Fruit fly (Drosophila melanogaster) whole organism, prepupa: Measurements from ENCODE around the gene mus301.

Source experiments
- Lpt ChIP-seq: fragments of 200-800 bp; sonication (Bioruptor generic); optimal IDR thresholded peaks from 3 replicates; lab custom pipeline; 2016; ENCODE audit warnings: missing biosample characterization, missing genetic modification characterization
- eg ChIP-seq: fragments of 200-800 bp; sonication (Bioruptor generic); IDR thresholded peaks from 3 replicates; pipeline ENCODE4 v1.3.6; 2022; ENCODE audit warnings: missing biosample characterization, missing genetic modification characterization
- fkh ChIP-seq: fragments of 200-800 bp; sonication (Bioruptor generic); optimal IDR thresholded peaks from 3 replicates; lab custom pipeline; 2017; ENCODE audit warnings: missing biosample characterization, mild to moderate bottlenecking, missing genetic modification characterization, moderate library complexity
- topi ChIP-seq: fragments of 200-800 bp; sonication (Bioruptor generic); optimal IDR thresholded peaks from 3 replicates; lab custom pipeline; 2016; ENCODE audit warnings: missing biosample characterization, missing genetic modification characterization

dm6 chr3L:8159724-8160422, 22.3 kb downstream of the mus301 start, which contains the start of gene CG43886:
- TF ChIP-seq Lpt (no peak), fkh (GFP tag; lab: Kevin White, UChicago) (no peak), topi (GFP tag; lab: Kevin White, UChicago) (no peak), eg (GFP tag; lab: Robert Waterston, UW) (no peak)
